Fruit fly (Drosophila melanogaster): ENCODE measurements around the gene r-l.

- no peak for TF ChIP-seq usp (GFP tag; optimal IDR thresholded peaks at IDR 0.05)
- TF ChIP-seq EcR (GFP tag; optimal IDR thresholded peaks at IDR 0.05), result no peak
- no peak for TF ChIP-seq pan (optimal IDR thresholded peaks at IDR 0.05)
These were observed 11.9 kb upstream of the r-l start for dm6 chr3R:21084979-21085378.
